Fruit fly (Drosophila melanogaster): Measurements from ENCODE around the gene sturkopf.

sturkopf gene

dm6 chr3L:1331542-1331941 is 18.4 kb upstream of the sturkopf start, which contains the start of gene msd1 (continued):
- TF ChIP-seq stwl (tag; optimal IDR thresholded peaks at IDR 0.05) (peak; percentile 5), CG10979 (tag; optimal IDR thresholded peaks at IDR 0.05) (no peak), schlank (tag; optimal IDR thresholded peaks at IDR 0.05) (no peak), sc (optimal IDR thresholded peaks at IDR 0.05) (no peak), sc (GFP tag; optimal IDR thresholded peaks at IDR 0.05) (no peak), abd-A (tag; optimal IDR thresholded peaks at IDR 0.05) (no peak), CG2199 (GFP tag; IDR thresholded peaks at IDR 0.05) (no peak), CG3726 (GFP tag; IDR thresholded peaks at IDR 0.05) (no peak), Deaf1 (tag; optimal IDR thresholded peaks at IDR 0.05) (no peak), lmd (GFP tag; IDR thresholded peaks at IDR 0.05) (no peak), CG2712 (tag; optimal IDR thresholded peaks at IDR 0.05) (no peak), gem (tag; optimal IDR thresholded peaks at IDR 0.05) (no peak), Sry-δ (GFP tag; optimal IDR thresholded peaks at IDR 0.05) (peak; percentile 35), gfzf (GFP tag; optimal IDR thresholded peaks at IDR 0.05) (peak; percentile 76), CHES-1-like (GFP tag; optimal IDR thresholded peaks at IDR 0.05) (no peak), CG7963 (GFP tag; IDR thresholded peaks at IDR 0.05; ENCODE audit: partially characterized antibody) (no peak), Bgb (GFP tag; IDR thresholded peaks at IDR 0.05; ENCODE audit: partially characterized antibody) (peak; percentile 40; the same call in 1 of the 2 replicates), yki (optimal IDR thresholded peaks at IDR 0.05) (no peak), Atf6 (GFP tag; IDR thresholded peaks at IDR 0.05) (no peak), sug (tag; optimal IDR thresholded peaks at IDR 0.05) (no peak), Eip74EF (GFP tag; optimal IDR thresholded peaks at IDR 0.05) (no peak), sens (GFP tag) (peak; percentile 48), HLH3B (GFP tag; IDR thresholded peaks at IDR 0.05) (no peak), CG14050 (GFP tag; IDR thresholded peaks at IDR 0.05) (no peak), dpn (GFP tag; optimal IDR thresholded peaks at IDR 0.05) (no peak), BEAF-32 (GFP tag; optimal IDR thresholded peaks at IDR 0.05) (peak; percentile 32), hkb (optimal IDR thresholded peaks at IDR 0.05) (no peak), hkb (GFP tag; IDR thresholded peaks at IDR 0.05) (no peak), Opbp (GFP tag; IDR thresholded peaks at IDR 0.05; ENCODE audit: partially characterized antibody) (peak; percentile 38; the same call in 2 of the 3 replicates), otp (GFP tag; IDR thresholded peaks at IDR 0.05) (no peak), Meics (GFP tag; optimal IDR thresholded peaks at IDR 0.05) (no peak), z (GFP tag; IDR thresholded peaks at IDR 0.05) (no peak), CG3838 (GFP tag; optimal IDR thresholded peaks at IDR 0.05) (no peak), CG16779 (GFP tag; IDR thresholded peaks at IDR 0.05) (no peak), CG1832 (GFP tag; optimal IDR thresholded peaks at IDR 0.05) (no peak), trem (tag; optimal IDR thresholded peaks at IDR 0.05) (peak; percentile 3), fd96Cb (tag; optimal IDR thresholded peaks at IDR 0.05) (no peak), CG5953 (GFP tag; IDR thresholded peaks at IDR 0.05) (no peak), psq (GFP tag; optimal IDR thresholded peaks at IDR 0.05) (no peak), CG9609 (GFP tag; optimal IDR thresholded peaks at IDR 0.05) (no peak), CG4707 (GFP tag; optimal IDR thresholded peaks at IDR 0.05) (no peak), CG4854 (GFP tag; optimal IDR thresholded peaks at IDR 0.05) (no peak), CG18599 (GFP tag; optimal IDR thresholded peaks at IDR 0.05) (no peak), CG17912 (GFP tag; optimal IDR thresholded peaks at IDR 0.05) (peak; percentile 17), pzg (GFP tag; optimal IDR thresholded peaks at IDR 0.05) (peak; percentile 76), disco-r (GFP tag; optimal IDR thresholded peaks at IDR 0.05) (no peak), YL-1 (GFP tag; optimal IDR thresholded peaks at IDR 0.05) (no peak), org-1 (GFP tag; optimal IDR thresholded peaks at IDR 0.05) (no peak), CG10431 (GFP tag; optimal IDR thresholded peaks at IDR 0.05) (no peak), cato (GFP tag; optimal IDR thresholded peaks at IDR 0.05; ENCODE audit: borderline replicate concordance) (no peak), Atf3 (GFP tag; optimal IDR thresholded peaks at IDR 0.05) (no peak), CG13287 (GFP tag; IDR thresholded peaks at IDR 0.05; ENCODE audit: partially characterized antibody) (peak; percentile 59; the same call in 1 of the 2 replicates)

Measured in whole organism, embryonic.